Worm (Caenorhabditis elegans) whole organism, late embryonic: ENCODE data around the gene F16F9.1.
A peak's percentile ranks its signal among the peaks of the same experiment; 100 is the strongest.

Source experiments
- K02D7.2 ChIP-seq: sonication (generic microtip); optimal IDR thresholded peaks from 2 replicates; lab custom pipeline; 2017; ENCODE audit warnings: mild to moderate bottlenecking, missing genetic modification characterization, missing compliant biosample characterization
- K09A11.1 ChIP-seq: sonication (generic microtip); optimal IDR thresholded peaks from 2 replicates; lab custom pipeline; 2017; ENCODE audit warnings: antibody characterized with exemption, mild to moderate bottlenecking, missing genetic modification characterization, missing compliant biosample characterization; ENCODE audit not compliant: insufficient read depth
- ceh-14 ChIP-seq: sonication (generic microtip); optimal IDR thresholded peaks from 2 replicates; lab custom pipeline; 2016; ENCODE audit warnings: missing genotype, missing genetic modification characterization, missing compliant biosample characterization
- ceh-18 ChIP-seq: sonication (generic microtip); optimal IDR thresholded peaks from 2 replicates; lab custom pipeline; 2016; ENCODE audit warnings: missing genetic modification characterization, missing compliant biosample characterization
- ceh-19 ChIP-seq: fragments of 200-800 bp; sonication (Bioruptor generic); optimal IDR thresholded peaks from 2 replicates; lab custom pipeline; 2018; ENCODE audit warnings: mild to moderate bottlenecking, missing genetic modification characterization, missing compliant biosample characterization
- ceh-24 ChIP-seq: sonication (generic microtip); optimal IDR thresholded peaks from 2 replicates; lab custom pipeline; 2016; ENCODE audit warnings: mild to moderate bottlenecking, missing genetic modification characterization, missing compliant biosample characterization
- ceh-30 ChIP-seq: fragments of 150-350 bp; optimal IDR thresholded peaks from 2 replicates; lab custom pipeline; 2014; ENCODE audit warnings: missing biosample characterization, missing genetic modification characterization
- ceh-31 ChIP-seq: sonication (generic microtip); optimal IDR thresholded peaks from 2 replicates; lab custom pipeline; 2016; ENCODE audit warnings: missing genetic modification characterization, missing compliant biosample characterization
- ceh-34 ChIP-seq: sonication (generic microtip); optimal IDR thresholded peaks from 2 replicates; lab custom pipeline; 2016; ENCODE audit warnings: mild to moderate bottlenecking, missing genetic modification characterization, missing compliant biosample characterization
- ceh-48 ChIP-seq: sonication (generic microtip); optimal IDR thresholded peaks from 2 replicates; lab custom pipeline; 2016; ENCODE audit warnings: missing genetic modification characterization, inconsistent platforms, missing compliant biosample characterization
- ceh-9 ChIP-seq: sonication (generic microtip); optimal IDR thresholded peaks from 2 replicates; lab custom pipeline; 2016; ENCODE audit warnings: mild to moderate bottlenecking, missing genetic modification characterization, inconsistent platforms, missing compliant biosample characterization
- che-1 ChIP-seq: sonication (generic microtip); optimal IDR thresholded peaks from 2 replicates; lab custom pipeline; 2016; ENCODE audit warnings: mild to moderate bottlenecking, missing genetic modification characterization, missing compliant biosample characterization
- dve-1 ChIP-seq: sonication (generic microtip); optimal IDR thresholded peaks from 2 replicates; lab custom pipeline; 2017; ENCODE audit warnings: antibody characterized with exemption, mild to moderate bottlenecking, missing genetic modification characterization, missing compliant biosample characterization
- elt-2 ChIP-seq: sonication (generic microtip); optimal IDR thresholded peaks from 2 replicates; lab custom pipeline; 2016; ENCODE audit warnings: missing genetic modification reagents, missing genetic modification characterization, missing compliant biosample characterization
- elt-4 ChIP-seq: sonication (generic microtip); optimal IDR thresholded peaks from 2 replicates; lab custom pipeline; 2016; ENCODE audit warnings: missing genetic modification characterization, missing compliant biosample characterization
- eyg-1 ChIP-seq: sonication (generic microtip); optimal IDR thresholded peaks from 2 replicates; lab custom pipeline; 2016; ENCODE audit warnings: missing genotype, missing genetic modification characterization, missing compliant biosample characterization
- hlh-15 ChIP-seq: sonication (generic microtip); optimal IDR thresholded peaks from 2 replicates; lab custom pipeline; 2016; ENCODE audit warnings: missing genetic modification characterization, missing compliant biosample characterization
- hlh-30 ChIP-seq: sonication (generic microtip); optimal IDR thresholded peaks from 2 replicates; lab custom pipeline; 2017; ENCODE audit warnings: antibody characterized with exemption, missing genetic modification characterization, missing compliant biosample characterization; ENCODE audit not compliant: insufficient read depth
- hlh-6 ChIP-seq: sonication (generic microtip); optimal IDR thresholded peaks from 2 replicates; lab custom pipeline; 2016; ENCODE audit warnings: missing genotype, missing genetic modification characterization, missing compliant biosample characterization
- hlh-8 ChIP-seq: sonication (generic microtip); optimal IDR thresholded peaks from 2 replicates; lab custom pipeline; 2016; ENCODE audit warnings: missing genotype, missing genetic modification characterization, missing compliant biosample characterization
- mec-3 ChIP-seq: sonication (generic microtip); optimal IDR thresholded peaks from 2 replicates; lab custom pipeline; 2016; ENCODE audit warnings: borderline replicate concordance, missing genetic modification characterization, missing compliant biosample characterization
- nfya-1 ChIP-seq: sonication (generic microtip); optimal IDR thresholded peaks from 2 replicates; lab custom pipeline; 2017; ENCODE audit warnings: missing genetic modification characterization, mild to moderate bottlenecking, missing compliant biosample characterization, antibody characterized with exemption, moderate library complexity
- nhr-232 ChIP-seq: sonication (generic microtip); optimal IDR thresholded peaks from 2 replicates; lab custom pipeline; 2016; ENCODE audit warnings: missing genetic modification characterization, missing compliant biosample characterization
- odd-2 ChIP-seq: sonication (generic microtip); optimal IDR thresholded peaks from 2 replicates; lab custom pipeline; 2017; ENCODE audit warnings: antibody characterized with exemption, mild to moderate bottlenecking, missing genetic modification characterization, missing compliant biosample characterization
- pag-3 ChIP-seq: sonication (generic microtip); optimal IDR thresholded peaks from 2 replicates; lab custom pipeline; 2016; ENCODE audit warnings: missing compliant biosample characterization, missing genetic modification characterization, borderline replicate concordance
- pat-9 ChIP-seq: fragments of 200-800 bp; sonication (Bioruptor generic); optimal IDR thresholded peaks from 2 replicates; lab custom pipeline; 2018; ENCODE audit warnings: mild to moderate bottlenecking, missing genetic modification characterization, moderate library complexity, missing compliant biosample characterization
- pax-1 ChIP-seq: fragments of 150-350 bp; optimal IDR thresholded peaks from 2 replicates; lab custom pipeline; 2014; ENCODE audit warnings: missing biosample characterization, missing genetic modification characterization
- pha-2 ChIP-seq: sonication (generic microtip); optimal IDR thresholded peaks from 2 replicates; lab custom pipeline; 2017; ENCODE audit warnings: mild to moderate bottlenecking, missing genetic modification characterization, missing compliant biosample characterization
- pha-4 ChIP-seq: fragments of 150-350 bp; optimal IDR thresholded peaks from 2 replicates; lab custom pipeline; 2018; ENCODE audit warnings: missing biosample characterization, missing genetic modification reagents, missing genetic modification characterization
- pqm-1 ChIP-seq: sonication (generic microtip); optimal IDR thresholded peaks from 2 replicates; lab custom pipeline; 2016; ENCODE audit warnings: missing genetic modification characterization, missing compliant biosample characterization
- pros-1 ChIP-seq: fragments of 150-350 bp; optimal IDR thresholded peaks from 2 replicates; lab custom pipeline; 2014; ENCODE audit warnings: missing biosample characterization, missing genetic modification reagents, missing genetic modification characterization
- rnt-1 ChIP-seq: sonication (generic microtip); optimal IDR thresholded peaks from 2 replicates; lab custom pipeline; 2016; ENCODE audit warnings: missing genetic modification characterization, missing compliant biosample characterization
- sdc-2 ChIP-seq: sonication (generic microtip); optimal IDR thresholded peaks from 2 replicates; lab custom pipeline; 2016; ENCODE audit warnings: missing genotype, missing genetic modification characterization, missing compliant biosample characterization
- sox-2 ChIP-seq: fragments of 200-800 bp; sonication (Bioruptor generic); IDR thresholded peaks from 2 replicates; pipeline ENCODE4 v1.3.6; 2022; ENCODE audit warnings: missing genetic modification reagents, missing genetic modification characterization, missing compliant biosample characterization
- sox-4 ChIP-seq: sonication (generic microtip); optimal IDR thresholded peaks from 2 replicates; lab custom pipeline; 2017; ENCODE audit warnings: mild to moderate bottlenecking, missing genetic modification characterization, inconsistent platforms, missing compliant biosample characterization
- tbx-2 ChIP-seq: sonication (generic microtip); optimal IDR thresholded peaks from 2 replicates; lab custom pipeline; 2016; ENCODE audit warnings: missing genetic modification characterization, missing compliant biosample characterization
- tbx-7 ChIP-seq: sonication (generic microtip); optimal IDR thresholded peaks from 2 replicates; lab custom pipeline; 2016; ENCODE audit warnings: missing genotype, missing genetic modification characterization, missing compliant biosample characterization
- ttx-3 ChIP-seq: sonication (generic microtip); optimal IDR thresholded peaks from 2 replicates; lab custom pipeline; 2016; ENCODE audit warnings: missing genetic modification reagents, missing genetic modification characterization, missing compliant biosample characterization
- unc-42 ChIP-seq: sonication (generic microtip); optimal IDR thresholded peaks from 2 replicates; lab custom pipeline; 2016; ENCODE audit warnings: missing genotype, missing genetic modification characterization, missing compliant biosample characterization
- unc-55 ChIP-seq: sonication (generic microtip); optimal IDR thresholded peaks from 2 replicates; lab custom pipeline; 2017; ENCODE audit warnings: missing biosample characterization, missing genetic modification reagents, missing genetic modification characterization
- unc-86 ChIP-seq: sonication (generic microtip); optimal IDR thresholded peaks from 2 replicates; lab custom pipeline; 2016; ENCODE audit warnings: missing genetic modification characterization, missing compliant biosample characterization
- zip-5 ChIP-seq: sonication (generic microtip); optimal IDR thresholded peaks from 2 replicates; lab custom pipeline; 2016; ENCODE audit warnings: missing genetic modification characterization, missing compliant biosample characterization

The F16F9.1 gene

DNA sequence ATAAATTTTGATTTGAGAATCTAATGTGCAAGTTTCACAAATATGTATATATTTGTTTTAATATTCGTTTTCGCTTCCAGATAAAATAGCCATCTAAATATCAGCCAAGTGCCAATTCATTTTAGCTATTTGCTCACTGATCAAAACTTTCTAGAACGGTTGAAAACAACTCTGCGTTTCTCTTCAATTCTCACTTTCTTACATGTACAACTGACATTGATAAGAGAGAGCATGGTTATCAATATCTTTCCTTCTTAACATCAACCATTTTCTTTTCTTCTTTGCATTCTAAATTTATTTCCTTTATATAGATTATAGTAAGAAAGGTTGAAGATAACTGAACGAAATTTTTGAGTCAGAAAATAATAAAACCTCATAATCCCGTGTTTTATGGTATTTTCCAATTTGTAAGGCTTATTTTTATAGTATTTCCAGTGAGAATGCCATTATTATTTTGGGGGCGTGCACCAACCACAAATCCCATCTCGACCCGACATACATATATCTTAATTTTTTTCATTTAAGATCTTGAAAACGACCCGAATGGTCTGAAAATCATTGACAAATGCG, 17.8 kb upstream of the F16F9.1 start, which contains the start of gene F08F1.3:
Gene F08F1.3 (plus strand): TSS at position 520 of the 570 bp plus-strand sequence.
- TF ChIP-seq elt-2 (tag; lab: Kevin White, UChicago), result peak; percentile 55
- no peak for TF ChIP-seq pha-4 (tag; lab: Kevin White, UChicago)

DNA sequence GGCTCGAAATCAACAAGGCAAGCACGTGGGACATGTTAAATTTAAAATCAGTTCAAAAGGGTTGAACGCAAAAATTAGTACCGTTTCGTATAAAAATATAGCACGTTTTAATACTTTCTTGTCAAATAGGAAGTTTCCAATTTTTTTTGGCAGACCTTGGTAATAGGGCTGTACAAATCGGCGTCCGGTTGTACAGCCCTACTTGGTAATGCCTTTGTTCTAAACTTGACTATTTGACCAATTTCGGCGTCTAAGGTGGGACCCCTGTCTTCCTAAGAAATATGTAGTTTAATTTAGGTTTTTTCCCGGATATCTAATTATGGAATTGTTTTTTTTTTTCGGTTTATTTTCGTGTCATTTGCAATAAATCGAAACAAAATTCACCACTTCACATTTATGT, 16.7 kb upstream of the F16F9.1 start:
- no peak for TF ChIP-seq elt-4 (tag; lab: Kevin White, UChicago)
- TF ChIP-seq rnt-1 (tag; lab: Kevin White, UChicago), result no peak
- no peak for TF ChIP-seq mec-3
- TF ChIP-seq sdc-2 (tag; lab: Kevin White, UChicago), result no peak
- no peak for TF ChIP-seq che-1 (tag; lab: Kevin White, UChicago)
- no peak for TF ChIP-seq nfya-1 (tag; lab: Kevin White, UChicago)
- no peak for TF ChIP-seq pros-1 (tag; lab: Kevin White, UChicago)
- TF ChIP-seq ceh-18 (tag; lab: Kevin White, UChicago), result no peak
- no peak for TF ChIP-seq unc-86 (tag; lab: Kevin White, UChicago)
- no peak for TF ChIP-seq sox-4 (tag; lab: Kevin White, UChicago)
- no peak for TF ChIP-seq ceh-14 (tag; lab: Kevin White, UChicago)
- TF ChIP-seq pqm-1, result no peak
- TF ChIP-seq hlh-6 (tag; lab: Kevin White, UChicago), result no peak
- no peak for TF ChIP-seq hlh-30 (tag; lab: Kevin White, UChicago)
- no peak for TF ChIP-seq ceh-19
- TF ChIP-seq ceh-48 (tag; lab: Kevin White, UChicago), result no peak
- no peak for TF ChIP-seq unc-42
- no peak for TF ChIP-seq unc-55
- no peak for TF ChIP-seq dve-1

DNA sequence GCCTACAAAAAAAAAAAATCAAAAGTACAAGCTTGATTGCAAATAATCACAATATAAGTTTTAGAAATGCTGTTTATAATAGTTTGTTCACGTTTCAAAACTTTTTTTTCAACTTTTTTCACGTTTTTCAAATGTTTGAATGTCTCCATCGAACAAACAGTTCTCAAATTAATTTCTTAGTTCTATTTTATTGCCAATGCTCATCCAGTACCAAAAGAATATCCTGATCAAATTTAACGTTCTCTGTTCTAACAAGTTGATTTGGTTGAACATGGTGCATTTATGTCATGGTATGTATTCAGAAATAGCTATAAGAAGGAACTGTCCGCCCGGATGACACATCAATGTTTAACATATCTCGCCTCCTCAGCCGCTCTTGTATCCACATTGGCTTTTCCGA, 13.8 kb upstream of the F16F9.1 start, which contains the start of gene kin-9:
Gene kin-9 (plus strand): TSS at position 301 of the 400 bp plus-strand sequence.
- TF ChIP-seq eyg-1 (tag; lab: Kevin White, UChicago), result no peak
- no peak for TF ChIP-seq ceh-9 (tag; lab: Kevin White, UChicago)
- TF ChIP-seq ceh-30 (tag; lab: Kevin White, UChicago), result no peak
- no peak for TF ChIP-seq ceh-18 (tag; lab: Kevin White, UChicago)
- TF ChIP-seq odd-2 (tag; lab: Kevin White, UChicago), result no peak
- no peak for TF ChIP-seq zip-5 (tag; lab: Kevin White, UChicago)
- TF ChIP-seq pha-2 (tag; lab: Kevin White, UChicago), result no peak
- TF ChIP-seq pag-3 (tag; lab: Kevin White, UChicago), result no peak
- TF ChIP-seq ttx-3 (tag; lab: Kevin White, UChicago), result no peak
- TF ChIP-seq ceh-31 (tag; lab: Kevin White, UChicago), result no peak
- TF ChIP-seq pat-9 (tag; lab: Kevin White, UChicago), result no peak
- no peak for TF ChIP-seq ceh-24 (tag; lab: Kevin White, UChicago)
- no peak for TF ChIP-seq K09A11.1 (tag; lab: Kevin White, UChicago)
- no peak for TF ChIP-seq unc-42

DNA sequence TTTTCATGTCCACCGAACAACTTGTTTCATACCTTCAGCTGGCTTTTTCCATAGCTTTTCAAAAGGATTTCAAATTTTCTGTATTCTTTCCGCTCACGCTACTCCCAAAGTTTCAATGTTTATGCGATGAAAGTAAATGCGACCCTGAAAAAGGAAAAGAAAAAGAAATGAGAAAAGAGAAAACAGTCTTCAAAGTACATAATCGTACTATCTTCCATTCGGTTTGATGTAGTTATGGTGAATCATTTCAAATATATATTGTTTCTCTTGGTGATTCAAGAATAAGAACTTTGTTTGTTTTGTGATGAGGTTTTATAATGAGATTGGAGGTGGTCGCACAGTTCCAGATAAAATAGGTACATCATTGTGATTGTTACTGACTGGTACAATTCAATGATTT, 7.5 kb upstream of the F16F9.1 start:
- TF ChIP-seq unc-55 (no peak), pax-1 (no peak), elt-2 (tag; lab: Kevin White, UChicago) (no peak), hlh-8 (tag; lab: Kevin White, UChicago) (no peak), tbx-7 (tag; lab: Kevin White, UChicago) (no peak), mec-3 (no peak), ttx-3 (tag; lab: Kevin White, UChicago) (no peak), sox-2 (GFP tag; lab: Robert Waterston, UW) (no peak), unc-42 (no peak), pag-3 (tag; lab: Kevin White, UChicago) (no peak), K02D7.2 (tag; lab: Kevin White, UChicago) (no peak), tbx-2 (tag; lab: Kevin White, UChicago) (no peak), ceh-14 (tag; lab: Kevin White, UChicago) (no peak), ceh-34 (tag; lab: Kevin White, UChicago) (no peak), pros-1 (tag; lab: Kevin White, UChicago) (no peak), ceh-19 (no peak), nhr-232 (tag; lab: Kevin White, UChicago) (no peak), ceh-18 (tag; lab: Kevin White, UChicago) (no peak), hlh-15 (no peak)
